Worm (Caenorhabditis elegans): Measurements from ENCODE around the gene K01B6.3.

K01B6.3 gene

ce11 chrIII:9299919-9300318 lies at the start of gene K01B6.3:
K01B6.3 (plus strand) TSS chrIII:9300219.
- no peak for TF ChIP-seq hmg-4 (GFP tag; optimal IDR thresholded peaks at IDR 0.05)
- TF ChIP-seq pes-1 (GFP tag; IDR thresholded peaks at IDR 0.05), result no peak
- no peak for TF ChIP-seq hmbx-1 (tag; optimal IDR thresholded peaks at IDR 0.05)
- no peak for TF ChIP-seq ets-7 (tag; optimal IDR thresholded peaks at IDR 0.05)
- TF ChIP-seq B0310.2 (tag; optimal IDR thresholded peaks at IDR 0.05), result no peak
- TF ChIP-seq ama-1 (optimal IDR thresholded peaks at IDR 0.05), result no peak
- TF ChIP-seq hnd-1 (tag; optimal IDR thresholded peaks at IDR 0.05), result no peak
- TF ChIP-seq tbx-37 (GFP tag; conservative IDR thresholded peaks at IDR 0.05), result no peak
- TF ChIP-seq tra-4 (tag; optimal IDR thresholded peaks at IDR 0.05), result no peak
- TF ChIP-seq scrt-1 (GFP tag; IDR thresholded peaks at IDR 0.05), result no peak
- TF ChIP-seq sea-1 (GFP tag; conservative IDR thresholded peaks at IDR 0.05), result no peak
- no peak for TF ChIP-seq tbx-11 (GFP tag; IDR thresholded peaks at IDR 0.05)
- no peak for TF ChIP-seq ceh-36 (tag; optimal IDR thresholded peaks at IDR 0.05)
- TF ChIP-seq flt-1 (GFP tag; IDR thresholded peaks at IDR 0.05), result no peak

ce11 chrIII:9250729-9251128 lies 49.3 kb upstream of the K01B6.3 start, which contains the start of gene T02C1.2:
T02C1.2 (plus strand) TSS chrIII:9251029.
- TF ChIP-seq ceh-36 (tag; optimal IDR thresholded peaks at IDR 0.05) (no peak), tra-4 (tag; optimal IDR thresholded peaks at IDR 0.05) (no peak), hmbx-1 (tag; optimal IDR thresholded peaks at IDR 0.05) (no peak), F13C5.2 (tag; optimal IDR thresholded peaks at IDR 0.05) (no peak), ceh-13 (GFP tag; optimal IDR thresholded peaks at IDR 0.05) (no peak), B0310.2 (tag; optimal IDR thresholded peaks at IDR 0.05) (no peak), ets-7 (tag; optimal IDR thresholded peaks at IDR 0.05) (no peak), pes-1 (GFP tag; IDR thresholded peaks at IDR 0.05) (no peak), aly-1 (tag; optimal IDR thresholded peaks at IDR 0.05) (no peak), ama-1 (optimal IDR thresholded peaks at IDR 0.05) (no peak)

DNA sequence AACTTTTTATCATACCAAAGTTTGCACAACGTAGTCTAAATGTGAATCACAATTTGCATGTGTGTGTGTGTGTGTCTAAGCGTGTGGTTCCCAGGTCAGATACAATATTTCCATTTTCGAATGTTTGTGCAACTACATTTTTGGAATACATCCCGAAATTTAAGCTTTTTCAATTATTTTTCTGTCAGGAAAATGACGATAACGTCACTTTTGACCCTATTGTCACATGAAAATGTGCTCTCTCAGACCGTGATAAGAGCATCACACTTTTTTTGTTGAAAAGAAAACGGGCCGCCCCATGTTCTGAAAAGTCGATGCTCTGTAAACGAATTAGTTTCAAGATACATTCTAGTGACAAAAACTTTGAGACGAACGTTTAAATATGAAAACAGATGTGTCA lies 45.0 kb upstream of the K01B6.3 start:
- TF ChIP-seq B0310.2 (tag; optimal IDR thresholded peaks at IDR 0.05) (no peak), F13C5.2 (tag; optimal IDR thresholded peaks at IDR 0.05) (no peak), sea-1 (GFP tag; conservative IDR thresholded peaks at IDR 0.05) (no peak), hnd-1 (tag; optimal IDR thresholded peaks at IDR 0.05) (no peak), pes-1 (GFP tag; IDR thresholded peaks at IDR 0.05) (no peak), tra-4 (tag; optimal IDR thresholded peaks at IDR 0.05) (no peak), ceh-13 (GFP tag; optimal IDR thresholded peaks at IDR 0.05) (no peak), hmbx-1 (tag; optimal IDR thresholded peaks at IDR 0.05) (no peak), ceh-36 (tag; optimal IDR thresholded peaks at IDR 0.05) (no peak), ama-1 (optimal IDR thresholded peaks at IDR 0.05) (no peak), flt-1 (GFP tag; IDR thresholded peaks at IDR 0.05) (no peak), aly-1 (tag; optimal IDR thresholded peaks at IDR 0.05) (no peak), scrt-1 (GFP tag; IDR thresholded peaks at IDR 0.05) (no peak), tbx-37 (GFP tag; conservative IDR thresholded peaks at IDR 0.05) (no peak), tbx-11 (GFP tag; IDR thresholded peaks at IDR 0.05) (no peak)

DNA sequence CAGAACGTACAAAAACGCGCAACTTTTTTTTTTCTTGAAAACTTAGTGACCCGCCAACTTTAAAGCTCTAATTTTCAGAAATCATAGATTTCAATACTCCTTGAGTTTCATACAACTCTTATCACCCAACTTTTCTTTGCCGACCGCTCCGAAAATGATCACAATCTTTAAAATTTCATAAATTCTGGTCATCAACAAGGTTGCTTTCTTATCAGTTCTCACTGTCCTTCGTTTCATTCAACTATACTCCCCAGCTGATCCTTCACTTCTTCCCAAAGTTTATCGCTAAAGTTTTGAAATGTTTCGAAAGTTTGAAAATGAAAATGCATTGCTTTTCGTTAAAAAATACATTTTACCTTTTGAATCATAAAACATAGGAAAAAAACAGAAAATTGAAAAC lies 44.2 kb upstream of the K01B6.3 start:
- TF ChIP-seq ets-7 (tag; optimal IDR thresholded peaks at IDR 0.05), result no peak
- TF ChIP-seq hmbx-1 (tag; optimal IDR thresholded peaks at IDR 0.05), result no peak
- TF ChIP-seq ceh-13 (GFP tag; optimal IDR thresholded peaks at IDR 0.05), result no peak
- no peak for TF ChIP-seq scrt-1 (GFP tag; IDR thresholded peaks at IDR 0.05)
- no peak for TF ChIP-seq ceh-36 (tag; optimal IDR thresholded peaks at IDR 0.05)
- TF ChIP-seq aly-1 (tag; optimal IDR thresholded peaks at IDR 0.05), result no peak
- TF ChIP-seq tbx-11 (GFP tag; IDR thresholded peaks at IDR 0.05), result no peak
- TF ChIP-seq ama-1 (optimal IDR thresholded peaks at IDR 0.05), result no peak
- TF ChIP-seq sea-1 (GFP tag; conservative IDR thresholded peaks at IDR 0.05), result no peak
- no peak for TF ChIP-seq pes-1 (GFP tag; IDR thresholded peaks at IDR 0.05)

ce11 chrIII:9256961-9257360 lies 43.1 kb upstream of the K01B6.3 start, which contains the start of gene M01A8.1:
M01A8.1 (plus strand) TSS chrIII:9257261.
- TF ChIP-seq ets-7 (tag; optimal IDR thresholded peaks at IDR 0.05) (no peak), scrt-1 (GFP tag; IDR thresholded peaks at IDR 0.05) (no peak), ama-1 (optimal IDR thresholded peaks at IDR 0.05) (no peak), tbx-37 (GFP tag; conservative IDR thresholded peaks at IDR 0.05) (no peak), ceh-13 (GFP tag; optimal IDR thresholded peaks at IDR 0.05) (no peak), tbx-11 (GFP tag; IDR thresholded peaks at IDR 0.05) (no peak), hmg-4 (GFP tag; optimal IDR thresholded peaks at IDR 0.05) (no peak), sea-1 (GFP tag; conservative IDR thresholded peaks at IDR 0.05) (no peak), pes-1 (GFP tag; IDR thresholded peaks at IDR 0.05) (no peak), B0310.2 (tag; optimal IDR thresholded peaks at IDR 0.05) (no peak), aly-1 (tag; optimal IDR thresholded peaks at IDR 0.05) (no peak), flt-1 (GFP tag; IDR thresholded peaks at IDR 0.05) (no peak), hmbx-1 (tag; optimal IDR thresholded peaks at IDR 0.05) (no peak), ceh-36 (tag; optimal IDR thresholded peaks at IDR 0.05) (no peak), tra-4 (tag; optimal IDR thresholded peaks at IDR 0.05) (no peak), hnd-1 (tag; optimal IDR thresholded peaks at IDR 0.05) (no peak), F13C5.2 (tag; optimal IDR thresholded peaks at IDR 0.05) (no peak)

DNA sequence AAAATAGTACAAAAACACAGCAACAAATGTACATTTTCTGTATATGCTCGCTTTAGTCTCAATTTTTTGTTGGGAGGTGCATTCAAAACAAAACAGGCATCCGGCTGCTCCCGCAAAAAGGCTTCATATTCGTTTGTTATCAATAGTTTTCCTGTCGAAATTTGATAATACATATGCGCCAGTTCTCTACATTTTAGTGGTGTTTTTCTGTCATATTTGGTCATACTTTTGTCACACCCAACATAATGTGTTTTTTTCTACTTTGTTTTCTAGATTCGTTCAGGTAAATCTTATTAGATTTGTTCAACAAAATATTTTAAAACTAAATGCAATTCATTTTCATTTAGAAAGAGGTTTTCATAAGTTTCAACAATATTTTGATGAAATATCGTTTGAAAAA lies 41.5 kb upstream of the K01B6.3 start:
- TF ChIP-seq F13C5.2 (tag; optimal IDR thresholded peaks at IDR 0.05) (no peak), hnd-1 (tag; optimal IDR thresholded peaks at IDR 0.05) (no peak), sea-1 (GFP tag; conservative IDR thresholded peaks at IDR 0.05) (no peak), aly-1 (tag; optimal IDR thresholded peaks at IDR 0.05) (no peak), hmbx-1 (tag; optimal IDR thresholded peaks at IDR 0.05) (no peak), flt-1 (GFP tag; IDR thresholded peaks at IDR 0.05) (no peak), tra-4 (tag; optimal IDR thresholded peaks at IDR 0.05) (no peak), ceh-13 (GFP tag; optimal IDR thresholded peaks at IDR 0.05) (no peak)

ce11 chrIII:9269012-9269471 lies 31.0 kb upstream of the K01B6.3 start, which contains the start of gene clip-1:
clip-1 (minus strand) TSS chrIII:9269062.
- TF ChIP-seq F13C5.2 (tag; optimal IDR thresholded peaks at IDR 0.05) (no peak), hnd-1 (tag; optimal IDR thresholded peaks at IDR 0.05) (no peak), tbx-11 (GFP tag; IDR thresholded peaks at IDR 0.05) (no peak), scrt-1 (GFP tag; IDR thresholded peaks at IDR 0.05) (no peak), hmbx-1 (tag; optimal IDR thresholded peaks at IDR 0.05) (no peak), ceh-36 (tag; optimal IDR thresholded peaks at IDR 0.05) (no peak), pes-1 (GFP tag; IDR thresholded peaks at IDR 0.05) (no peak), aly-1 (tag; optimal IDR thresholded peaks at IDR 0.05) (no peak), ets-7 (tag; optimal IDR thresholded peaks at IDR 0.05) (no peak), B0310.2 (tag; optimal IDR thresholded peaks at IDR 0.05) (no peak), tra-4 (tag; optimal IDR thresholded peaks at IDR 0.05) (no peak), tbx-37 (GFP tag; conservative IDR thresholded peaks at IDR 0.05) (no peak), flt-1 (GFP tag; IDR thresholded peaks at IDR 0.05) (no peak), sea-1 (GFP tag; conservative IDR thresholded peaks at IDR 0.05) (no peak), ama-1 (optimal IDR thresholded peaks at IDR 0.05) (no peak), ceh-13 (GFP tag; optimal IDR thresholded peaks at IDR 0.05) (no peak), hmg-4 (GFP tag; optimal IDR thresholded peaks at IDR 0.05) (no peak)

Measured in whole organism, early embryonic.